Worm (Caenorhabditis elegans): Measurements from ENCODE around the gene ckb-1.

ckb-1 gene

ce11 chrIII:4394496-4394895 is 29.4 kb downstream of the ckb-1 start, which contains the start of gene R07E5.4:
TSS of gene R07E5.4 (plus strand) at chrIII:4394796.
- no peak for TF ChIP-seq pqm-1 (tag; optimal IDR thresholded peaks at IDR 0.05)
- TF ChIP-seq elt-3 (tag; optimal IDR thresholded peaks at IDR 0.05), result no peak
- TF ChIP-seq fkh-10 (GFP tag; optimal IDR thresholded peaks at IDR 0.05), result no peak
- no peak for TF ChIP-seq mml-1 (tag; optimal IDR thresholded peaks at IDR 0.05)
- no peak for TF ChIP-seq egl-5 (tag; optimal IDR thresholded peaks at IDR 0.05)
- TF ChIP-seq ztf-4 (tag; optimal IDR thresholded peaks at IDR 0.05), result no peak
- TF ChIP-seq nhr-76 (tag; optimal IDR thresholded peaks at IDR 0.05), result no peak
- no peak for TF ChIP-seq daf-12 (tag; optimal IDR thresholded peaks at IDR 0.05)
- no peak for TF ChIP-seq tbx-2 (tag; optimal IDR thresholded peaks at IDR 0.05)
- TF ChIP-seq hmg-11 (tag; optimal IDR thresholded peaks at IDR 0.05), result no peak

DNA sequence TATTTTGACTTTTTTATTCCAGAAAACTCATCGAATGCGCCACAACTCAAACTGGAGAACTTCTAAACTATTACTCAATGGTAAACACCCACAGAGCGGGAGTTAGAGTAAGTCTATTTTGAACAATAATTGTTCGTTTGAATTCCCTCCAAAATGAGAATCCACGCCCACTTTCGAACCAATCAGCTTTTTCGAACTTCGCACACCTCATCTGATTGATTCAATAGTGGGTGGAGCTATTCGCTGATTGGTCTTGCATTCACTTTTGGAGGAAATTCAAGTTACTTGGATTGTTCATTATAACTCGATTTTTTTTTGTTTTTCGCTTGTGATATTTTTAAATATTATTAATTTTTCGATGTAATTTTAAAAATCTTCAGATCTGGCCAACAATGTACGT is 30.8 kb downstream of the ckb-1 start:
- TF ChIP-seq nfya-1 (tag; optimal IDR thresholded peaks at IDR 0.05; ENCODE audit: insufficient read depth), result peak; percentile 96
- no peak for TF ChIP-seq sea-2 (GFP tag; optimal IDR thresholded peaks at IDR 0.05)

- TF ChIP-seq mml-1 (tag; optimal IDR thresholded peaks at IDR 0.05) (no peak), nhr-28 (tag; optimal IDR thresholded peaks at IDR 0.05) (no peak), jun-1 (tag; optimal IDR thresholded peaks at IDR 0.05) (no peak), nhr-237 (tag; optimal IDR thresholded peaks at IDR 0.05) (no peak), daf-12 (tag; optimal IDR thresholded peaks at IDR 0.05) (no peak), lin-39 (tag; optimal IDR thresholded peaks at IDR 0.05) (no peak), fkh-10 (GFP tag; optimal IDR thresholded peaks at IDR 0.05) (no peak), unc-62 (GFP tag; optimal IDR thresholded peaks at IDR 0.05) (no peak), skn-1 (tag; optimal IDR thresholded peaks at IDR 0.05) (no peak), lsy-12 (tag; optimal IDR thresholded peaks at IDR 0.05) (no peak), ceh-9 (tag; optimal IDR thresholded peaks at IDR 0.05) (no peak)
These were observed 32.0 kb downstream of the ckb-1 start, which contains the start of gene R07E5.5 for ce11 chrIII:4397115-4397514. TSS of gene R07E5.5 (plus strand) at chrIII:4397415.

ce11 chrIII:4398463-4398862 is 33.4 kb downstream of the ckb-1 start, which contains the start of gene R07E5.6:
TSS of gene R07E5.6 (plus strand) at chrIII:4398763.
- TF ChIP-seq egl-5 (tag; optimal IDR thresholded peaks at IDR 0.05), result no peak
- TF ChIP-seq ceh-28 (tag; optimal IDR thresholded peaks at IDR 0.05), result peak; percentile 41
- no peak for TF ChIP-seq R02D3.7 (tag; optimal IDR thresholded peaks at IDR 0.05)

DNA sequence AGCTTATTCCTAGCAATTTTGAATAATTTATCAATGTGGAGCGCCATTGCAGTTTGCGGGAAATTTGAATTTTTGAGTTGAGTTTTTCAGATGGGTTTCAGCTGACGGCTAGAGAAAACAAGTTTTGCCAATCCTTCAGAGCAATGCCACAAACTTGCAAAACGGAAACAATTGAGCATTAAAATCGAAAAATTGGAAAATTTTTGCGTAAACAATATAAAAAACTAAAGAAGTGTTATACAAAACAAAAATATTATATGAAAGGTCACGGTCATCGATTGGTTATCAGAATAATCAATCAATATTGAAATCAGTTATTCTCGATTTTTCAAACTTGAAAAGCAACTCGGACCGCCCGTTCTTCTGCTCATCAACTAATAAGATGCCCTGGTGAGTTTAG is 36.1 kb downstream of the ckb-1 start, which contains the start of gene R07E5.15:
Gene R07E5.15 (plus strand): TSS at position 301 of the 400 bp plus-strand sequence.
- TF ChIP-seq nhr-237 (tag; optimal IDR thresholded peaks at IDR 0.05) (no peak), lin-39 (tag; optimal IDR thresholded peaks at IDR 0.05) (no peak), ZK546.5 (tag; optimal IDR thresholded peaks at IDR 0.05) (no peak), unc-39 (tag; optimal IDR thresholded peaks at IDR 0.05) (no peak), nhr-28 (tag; optimal IDR thresholded peaks at IDR 0.05) (no peak), ama-1 (optimal IDR thresholded peaks at IDR 0.05) (no peak), lin-15B (tag; optimal IDR thresholded peaks at IDR 0.05) (no peak), fkh-10 (GFP tag; optimal IDR thresholded peaks at IDR 0.05) (no peak), daf-12 (tag; optimal IDR thresholded peaks at IDR 0.05) (no peak), ceh-9 (tag; optimal IDR thresholded peaks at IDR 0.05) (no peak), ceh-28 (tag; optimal IDR thresholded peaks at IDR 0.05) (no peak)

- peak; percentile 12 for TF ChIP-seq elt-2 (tag; optimal IDR thresholded peaks at IDR 0.05)
- TF ChIP-seq ceh-16 (tag; optimal IDR thresholded peaks at IDR 0.05), result no peak
- TF ChIP-seq nhr-25 (tag; optimal IDR thresholded peaks at IDR 0.05), result peak; percentile 9
- TF ChIP-seq lin-15B (tag; optimal IDR thresholded peaks at IDR 0.05), result peak; percentile 77
- TF ChIP-seq jun-1 (tag; optimal IDR thresholded peaks at IDR 0.05), result no peak
- TF ChIP-seq hmg-11 (tag; optimal IDR thresholded peaks at IDR 0.05), result no peak
- TF ChIP-seq lin-39 (tag; optimal IDR thresholded peaks at IDR 0.05), result peak; percentile 23
- peak; percentile 31 for TF ChIP-seq nhr-23 (tag; optimal IDR thresholded peaks at IDR 0.05)
- no peak for TF ChIP-seq nhr-28 (tag; optimal IDR thresholded peaks at IDR 0.05)
- TF ChIP-seq nfya-1 (tag; optimal IDR thresholded peaks at IDR 0.05; ENCODE audit: insufficient read depth), result peak; percentile 60
- TF ChIP-seq pqm-1 (tag; optimal IDR thresholded peaks at IDR 0.05), result no peak
- TF ChIP-seq snpc-4 (tag; optimal IDR thresholded peaks at IDR 0.05), result peak; percentile 2
These were observed 39.3 kb downstream of the ckb-1 start, which contains the start of the genes R07E5.17 and snfc-5 for ce11 chrIII:4404339-4404836. TSS of gene R07E5.17 (minus strand) at chrIII:4404436. TSS of gene snfc-5 (plus strand) at chrIII:4404786.

Data from whole organism, L3 larva.